Fruit fly (Drosophila melanogaster) whole organism, prepupa: ENCODE data around the gene aln.
A peak's percentile ranks its signal among the peaks of the same experiment; 100 is the strongest.

Source experiments
- Blimp-1 ChIP-seq: fragments of 200-800 bp; sonication (Bioruptor generic); optimal IDR thresholded peaks from 3 replicates; lab custom pipeline; 2017; ENCODE audit warnings: missing biosample characterization, missing genetic modification characterization, mild to moderate bottlenecking, moderate library complexity, missing genetic modification reagents
- CG10631 ChIP-seq: fragments of 200-800 bp; sonication (Bioruptor generic); optimal IDR thresholded peaks from 2 replicates; lab custom pipeline; 2016; ENCODE audit warnings: missing biosample characterization, missing genetic modification characterization
- CG11294 ChIP-seq: fragments of 200-800 bp; sonication (Bioruptor generic); IDR thresholded peaks from 2 replicates; pipeline ENCODE4 v1.3.6; 2022; ENCODE audit warnings: missing biosample characterization, missing genetic modification characterization
- CG11762 ChIP-seq: fragments of 200-800 bp; sonication (Bioruptor generic); optimal IDR thresholded peaks from 3 replicates; lab custom pipeline; 2016; ENCODE audit warnings: missing biosample characterization, missing genetic modification characterization; ENCODE audit not compliant: insufficient read depth
- CG11902 ChIP-seq: fragments of 200-800 bp; sonication (Bioruptor generic); optimal IDR thresholded peaks from 3 replicates; lab custom pipeline; 2016; ENCODE audit warnings: missing biosample characterization, missing genetic modification characterization
- CG15336 ChIP-seq: fragments of 200-800 bp; sonication (Bioruptor generic); IDR thresholded peaks from 2 replicates; pipeline ENCODE4 v1.3.6; 2022; ENCODE audit warnings: missing biosample characterization, missing genetic modification characterization
- CG1621 ChIP-seq: fragments of 200-800 bp; sonication (Bioruptor generic); optimal IDR thresholded peaks from 3 replicates; lab custom pipeline; 2018; ENCODE audit warnings: missing biosample characterization, mild to moderate bottlenecking, missing genetic modification characterization
- CG3032 ChIP-seq: fragments of 200-800 bp; optimal IDR thresholded peaks from 2 replicates; lab custom pipeline; 2019; ENCODE audit warnings: missing biosample characterization, mild to moderate bottlenecking, missing genetic modification characterization, moderate library complexity
- CG32006 ChIP-seq: fragments of 200-800 bp; sonication (Bioruptor generic); optimal IDR thresholded peaks from 3 replicates; lab custom pipeline; 2017; ENCODE audit warnings: missing biosample characterization, mild to moderate bottlenecking, missing genetic modification characterization
- CG3919 ChIP-seq: fragments of 200-800 bp; sonication (Bioruptor generic); optimal IDR thresholded peaks from 3 replicates; lab custom pipeline; 2016; ENCODE audit warnings: missing biosample characterization, missing genetic modification characterization
- CG6163 ChIP-seq: fragments of 200-800 bp; sonication (Bioruptor generic); IDR thresholded peaks from 3 replicates; pipeline ENCODE4 v1.3.6; 2022; ENCODE audit warnings: missing biosample characterization, missing genetic modification characterization
- CG6276 ChIP-seq: fragments of 200-800 bp; sonication (Bioruptor generic); optimal IDR thresholded peaks from 2 replicates; lab custom pipeline; 2017; ENCODE audit warnings: missing biosample characterization, mild to moderate bottlenecking, missing genetic modification characterization
- CG6792 ChIP-seq: fragments of 200-800 bp; sonication (Bioruptor generic); optimal IDR thresholded peaks from 3 replicates; lab custom pipeline; 2016; ENCODE audit warnings: missing biosample characterization, missing genetic modification characterization
- CG6808 ChIP-seq: fragments of 200-800 bp; sonication (Bioruptor generic); optimal IDR thresholded peaks from 3 replicates; lab custom pipeline; 2017; ENCODE audit warnings: missing biosample characterization, missing genetic modification characterization, mild to moderate bottlenecking, moderate library complexity, missing genetic modification reagents
- CG7368 ChIP-seq: fragments of 200-800 bp; sonication (Bioruptor generic); optimal IDR thresholded peaks from 3 replicates; lab custom pipeline; 2016; ENCODE audit warnings: missing biosample characterization, missing genetic modification characterization
- CG8119 ChIP-seq: fragments of 200-800 bp; sonication (Bioruptor generic); IDR thresholded peaks from 3 replicates; pipeline ENCODE4 v1.3.6; 2022; ENCODE audit warnings: missing biosample characterization, missing genetic modification characterization
- CG8319 ChIP-seq: fragments of 200-800 bp; sonication (Bioruptor generic); optimal IDR thresholded peaks from 3 replicates; lab custom pipeline; 2016; ENCODE audit warnings: missing biosample characterization, missing genetic modification characterization
- CG8632 ChIP-seq: fragments of 200-800 bp; sonication (Bioruptor generic); optimal IDR thresholded peaks from 3 replicates; lab custom pipeline; 2016; ENCODE audit warnings: missing biosample characterization, missing genetic modification characterization
- Eip78C ChIP-seq: fragments of 200-800 bp; sonication (Bioruptor generic); peaks from one replicate; lab custom pipeline; 2016; ENCODE audit warnings: missing biosample characterization, missing genetic modification characterization
- Ets21C ChIP-seq: fragments of 200-800 bp; sonication (Bioruptor generic); optimal IDR thresholded peaks from 3 replicates; lab custom pipeline; 2016; ENCODE audit warnings: missing biosample characterization, missing genetic modification characterization
- Gug ChIP-seq: fragments of 200-800 bp; sonication (Bioruptor generic); IDR thresholded peaks from 2 replicates; pipeline ENCODE4 v1.3.6; 2022; ENCODE audit warnings: missing biosample characterization, missing genetic modification characterization
- Hr38 ChIP-seq: sonication (Bioruptor generic); optimal IDR thresholded peaks from 2 replicates; lab custom pipeline; 2016; ENCODE audit warnings: missing biosample characterization, missing genetic modification characterization
- Hr4 ChIP-seq: fragments of 200-800 bp; sonication (Bioruptor generic); optimal IDR thresholded peaks from 3 replicates; lab custom pipeline; 2016; ENCODE audit warnings: missing biosample characterization, missing genetic modification characterization
- Lpt ChIP-seq: fragments of 200-800 bp; sonication (Bioruptor generic); optimal IDR thresholded peaks from 3 replicates; lab custom pipeline; 2016; ENCODE audit warnings: missing biosample characterization, missing genetic modification characterization
- Met ChIP-seq: fragments of 200-800 bp; sonication (Bioruptor generic); optimal IDR thresholded peaks from 3 replicates; lab custom pipeline; 2016; ENCODE audit warnings: missing biosample characterization, missing genetic modification characterization
- OdsH ChIP-seq: fragments of 200-800 bp; sonication (Bioruptor generic); optimal IDR thresholded peaks from 3 replicates; lab custom pipeline; 2016; ENCODE audit warnings: missing biosample characterization, missing genetic modification characterization
- Smox ChIP-seq: fragments of 200-800 bp; sonication (Bioruptor generic); optimal IDR thresholded peaks from 3 replicates; lab custom pipeline; 2016; ENCODE audit warnings: missing biosample characterization, missing genetic modification characterization
- Sox102F ChIP-seq: fragments of 200-800 bp; sonication (Bioruptor generic); optimal IDR thresholded peaks from 2 replicates; lab custom pipeline; 2016; ENCODE audit warnings: missing biosample characterization, mild to moderate bottlenecking, missing genetic modification characterization
- Sox14 ChIP-seq: fragments of 200-800 bp; sonication (Bioruptor generic); optimal IDR thresholded peaks from 3 replicates; lab custom pipeline; 2016; ENCODE audit warnings: missing biosample characterization, missing genetic modification characterization
- Sox15 ChIP-seq: fragments of 200-800 bp; sonication (Bioruptor generic); optimal IDR thresholded peaks from 3 replicates; lab custom pipeline; 2016; ENCODE audit warnings: missing biosample characterization, missing genetic modification characterization
- achi ChIP-seq: fragments of 200-800 bp; sonication (Bioruptor generic); optimal IDR thresholded peaks from 3 replicates; lab custom pipeline; 2016; ENCODE audit warnings: missing biosample characterization, missing genetic modification characterization
- acj6 ChIP-seq: fragments of 200-800 bp; sonication (Bioruptor generic); optimal IDR thresholded peaks from 3 replicates; lab custom pipeline; 2016; ENCODE audit warnings: missing biosample characterization, missing genetic modification characterization
- cyc ChIP-seq: fragments of 200-800 bp; sonication (Bioruptor generic); optimal IDR thresholded peaks from 3 replicates; lab custom pipeline; 2016; ENCODE audit warnings: missing biosample characterization, missing genetic modification characterization
- dac ChIP-seq: fragments of 200-800 bp; sonication (Bioruptor generic); optimal IDR thresholded peaks from 2 replicates; lab custom pipeline; 2017; ENCODE audit warnings: missing biosample characterization, mild to moderate bottlenecking, missing genetic modification characterization
- dsx ChIP-seq: fragments of 200-800 bp; optimal IDR thresholded peaks from 3 replicates; lab custom pipeline; 2019; ENCODE audit warnings: missing biosample characterization, mild to moderate bottlenecking, missing genetic modification characterization, moderate library complexity; ENCODE audit not compliant: poor library complexity, severe bottlenecking
- eg ChIP-seq: fragments of 200-800 bp; sonication (Bioruptor generic); IDR thresholded peaks from 3 replicates; pipeline ENCODE4 v1.3.6; 2022; ENCODE audit warnings: missing biosample characterization, missing genetic modification characterization
- esn ChIP-seq: fragments of 200-800 bp; sonication (Bioruptor generic); optimal IDR thresholded peaks from 2 replicates; lab custom pipeline; 2016; ENCODE audit warnings: missing biosample characterization, mild to moderate bottlenecking, missing genetic modification characterization, moderate library complexity
- fd59A ChIP-seq: fragments of 200-800 bp; sonication (Bioruptor generic); optimal IDR thresholded peaks from 2 replicates; lab custom pipeline; 2017; ENCODE audit warnings: missing biosample characterization, mild to moderate bottlenecking, missing genetic modification characterization, missing genetic modification reagents
- fd85E ChIP-seq: fragments of 200-800 bp; sonication (Bioruptor generic); optimal IDR thresholded peaks from 3 replicates; lab custom pipeline; 2016; ENCODE audit warnings: missing biosample characterization, missing genetic modification characterization
- lz ChIP-seq: fragments of 200-800 bp; sonication (Bioruptor generic); optimal IDR thresholded peaks from 3 replicates; lab custom pipeline; 2016; ENCODE audit warnings: missing biosample characterization, missing genetic modification characterization
- net ChIP-seq: fragments of 200-800 bp; sonication (Bioruptor generic); optimal IDR thresholded peaks from 3 replicates; lab custom pipeline; 2016; ENCODE audit warnings: missing biosample characterization, missing genetic modification characterization
- pdm3 ChIP-seq: fragments of 200-800 bp; sonication (Bioruptor generic); optimal IDR thresholded peaks from 3 replicates; lab custom pipeline; 2016; ENCODE audit warnings: missing biosample characterization, missing genetic modification characterization
- salr ChIP-seq, 2 experiments: fragments of 200-800 bp; sonication (Bioruptor generic); optimal IDR thresholded peaks; 3 replicates each; lab custom pipeline; 2016 to 2018; ENCODE audit warnings: missing biosample characterization in 2 of 2, missing genetic modification characterization in 2 of 2, mild to moderate bottlenecking in 1 of 2
- spab ChIP-seq: fragments of 200-800 bp; sonication (Bioruptor generic); optimal IDR thresholded peaks from 2 replicates; lab custom pipeline; 2017; ENCODE audit warnings: missing biosample characterization, mild to moderate bottlenecking, missing genetic modification characterization, missing genetic modification reagents
- ss ChIP-seq, 2 experiments: fragments of 200-800 bp; sonication (Bioruptor generic); optimal IDR thresholded peaks; 2 replicates in 1 of 2; 3 replicates in 1 of 2; lab custom pipeline; 2017 to 2018; ENCODE audit warnings: mild to moderate bottlenecking in 2 of 2, missing biosample characterization in 2 of 2, missing genetic modification characterization in 2 of 2, moderate library complexity in 1 of 2
- topi ChIP-seq: fragments of 200-800 bp; sonication (Bioruptor generic); optimal IDR thresholded peaks from 3 replicates; lab custom pipeline; 2016; ENCODE audit warnings: missing biosample characterization, missing genetic modification characterization
- vri ChIP-seq: fragments of 200-800 bp; sonication (Bioruptor generic); optimal IDR thresholded peaks from 3 replicates; lab custom pipeline; 2016; ENCODE audit warnings: missing biosample characterization, mild to moderate bottlenecking, missing genetic modification characterization

aln gene

DNA sequence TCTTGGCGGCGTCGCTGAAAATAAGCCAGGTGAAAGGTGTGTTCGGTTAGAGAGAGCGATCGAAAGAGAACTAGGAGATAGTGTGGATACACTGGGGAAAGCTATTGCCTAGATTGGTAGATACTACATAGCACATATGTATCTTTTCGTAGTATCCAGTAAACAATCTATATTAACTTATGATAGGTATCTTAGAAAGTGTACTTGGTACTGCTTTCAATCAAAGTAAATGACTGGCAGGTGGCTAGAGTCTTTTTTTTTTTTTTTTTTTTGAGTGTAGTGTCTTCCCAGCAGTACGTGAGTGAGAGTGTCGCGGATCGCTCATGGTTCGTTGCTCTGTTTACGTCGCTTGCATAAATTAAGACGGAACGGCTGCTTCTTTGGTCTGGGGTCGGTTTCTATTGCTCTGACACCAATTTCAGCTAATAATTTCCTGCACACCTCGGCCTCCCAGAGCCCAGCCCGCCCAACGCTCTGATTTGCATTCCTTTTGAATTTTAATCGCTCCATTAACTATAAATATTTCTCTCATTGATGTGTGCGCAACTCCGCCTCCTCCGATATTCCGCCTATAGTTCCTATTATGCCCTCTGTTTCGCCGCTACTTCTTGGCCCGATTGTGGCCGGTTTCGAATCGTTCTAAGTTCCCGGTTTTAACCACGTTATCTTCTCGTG is 36.0 kb downstream of the aln start (continued):
- TF ChIP-seq ss (GFP tag; optimal IDR thresholded peaks at IDR 0.05; lab: Kevin White, UChicago): no peak
- no peak for TF ChIP-seq Smox
- peak; percentile 60 for TF ChIP-seq Gug (GFP tag; lab: Robert Waterston, UW)
- no peak for TF ChIP-seq net (GFP tag; lab: Kevin White, UChicago)
- peak; percentile 11 for TF ChIP-seq CG10631 (GFP tag; lab: Kevin White, UChicago)
- no peak for TF ChIP-seq salr (GFP tag; optimal IDR thresholded peaks at IDR 0.05; lab: Kevin White, UChicago)
- peak; percentile 74 for TF ChIP-seq eg (GFP tag; lab: Robert Waterston, UW)
- peak; percentile 18 for TF ChIP-seq acj6
- no peak for TF ChIP-seq CG6792 (GFP tag; lab: Kevin White, UChicago)
- TF ChIP-seq Sox102F: no peak
- TF ChIP-seq Ets21C: no peak

DNA sequence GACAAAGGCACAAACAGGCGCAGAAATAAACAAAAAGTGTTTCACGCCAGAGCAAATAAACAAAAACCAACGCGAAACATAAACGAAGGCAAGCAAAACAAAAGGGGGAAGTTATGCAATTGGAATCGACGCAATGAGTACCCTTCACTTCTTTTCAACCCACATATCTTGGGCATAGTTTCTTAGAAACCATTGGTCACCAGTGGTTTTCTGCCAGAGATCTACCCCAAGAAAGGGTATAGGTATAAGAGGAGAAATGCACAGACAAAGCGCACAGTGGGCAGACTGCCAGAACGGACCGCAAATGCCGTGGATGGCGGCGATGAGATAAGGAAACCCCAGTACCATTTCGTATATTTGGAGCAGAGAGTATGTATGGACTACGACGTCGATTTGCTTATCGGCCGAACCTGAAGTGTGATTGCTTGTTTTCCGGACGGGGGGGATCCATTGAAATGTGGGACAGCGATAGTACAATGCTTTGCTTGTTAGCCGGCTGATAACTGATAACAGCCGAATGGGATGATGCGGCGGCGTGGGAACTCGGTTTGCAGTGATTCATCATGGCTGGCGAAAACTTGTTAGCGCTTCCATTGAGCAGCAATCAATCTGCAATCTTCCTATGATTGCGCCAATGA is 37.2 kb downstream of the aln start:
- peak; percentile 56; the same call in 1 of the 2 replicates for TF ChIP-seq CG15336 (GFP tag; lab: Robert Waterston, UW)
- peak; percentile 67 for TF ChIP-seq lz (GFP tag; lab: Kevin White, UChicago)
- TF ChIP-seq CG1621 (tag; lab: Kevin White, UChicago): peak; percentile 13
- TF ChIP-seq Hr38 (GFP tag; lab: Kevin White, UChicago): no peak
- TF ChIP-seq dac (GFP tag; lab: Kevin White, UChicago): no peak
- TF ChIP-seq Sox14: peak; percentile 81
- TF ChIP-seq OdsH (GFP tag; lab: Kevin White, UChicago): peak; percentile 48
- peak; percentile 68 for TF ChIP-seq CG6792 (GFP tag; lab: Kevin White, UChicago)
- peak; percentile 14 for TF ChIP-seq spab (GFP tag; lab: Kevin White, UChicago)
- TF ChIP-seq dsx: peak; percentile 11
- TF ChIP-seq Blimp-1 (GFP tag; lab: Kevin White, UChicago): peak; percentile 1
- TF ChIP-seq Gug (GFP tag; lab: Robert Waterston, UW): peak; percentile 40; the same call in 1 of the 2 replicates
- TF ChIP-seq CG11294 (GFP tag; lab: Robert Waterston, UW): peak; percentile 28; the same call in 1 of the 2 replicates
- peak; percentile 45 for TF ChIP-seq pdm3 (GFP tag; lab: Kevin White, UChicago)
- peak; percentile 43 for TF ChIP-seq CG3032
- TF ChIP-seq vri: peak; percentile 72
- TF ChIP-seq CG8632 (GFP tag; lab: Kevin White, UChicago): peak; percentile 24
- peak; percentile 36 for TF ChIP-seq CG8319 (GFP tag; lab: Kevin White, UChicago)
- TF ChIP-seq net (GFP tag; lab: Kevin White, UChicago): peak; percentile 28
- TF ChIP-seq esn: peak; percentile 70
- TF ChIP-seq CG6808: peak; percentile 15
- no peak for TF ChIP-seq Hr4 (GFP tag; lab: Kevin White, UChicago)
- peak; percentile 71 for TF ChIP-seq cyc
- peak; percentile 4 for TF ChIP-seq CG6276 (GFP tag; lab: Kevin White, UChicago)
- peak; percentile 42 for TF ChIP-seq achi (GFP tag; lab: Kevin White, UChicago)
- TF ChIP-seq CG11762 (GFP tag; lab: Kevin White, UChicago): peak; percentile 29
- peak; percentile 57 for TF ChIP-seq Smox
- TF ChIP-seq Lpt (GFP tag; lab: Kevin White, UChicago): peak; percentile 5
- no peak for TF ChIP-seq fd85E
- TF ChIP-seq Sox15 (GFP tag; lab: Kevin White, UChicago): peak; percentile 0
- TF ChIP-seq fd59A (GFP tag; lab: Kevin White, UChicago): peak; percentile 17
- TF ChIP-seq CG7368 (GFP tag; lab: Kevin White, UChicago): peak; percentile 25
- no peak for TF ChIP-seq Ets21C
- peak; percentile 45 for TF ChIP-seq CG3919 (GFP tag; lab: Kevin White, UChicago)
- TF ChIP-seq Met (GFP tag; lab: Kevin White, UChicago): peak; percentile 69
- peak; percentile 72 for TF ChIP-seq CG6163 (GFP tag; lab: Robert Waterston, UW)
- TF ChIP-seq Eip78C (GFP tag; lab: Kevin White, UChicago): peak; percentile 85
- peak in 1 of 2 experiments; percentile 20 for TF ChIP-seq ss (GFP tag; optimal IDR thresholded peaks at IDR 0.05; lab: Kevin White, UChicago)
- peak; percentile 24 for TF ChIP-seq CG11902 (GFP tag; lab: Kevin White, UChicago)
- TF ChIP-seq CG32006 (GFP tag; lab: Kevin White, UChicago): peak; percentile 43
- peak; percentile 66 for TF ChIP-seq topi
- TF ChIP-seq CG8119 (GFP tag; lab: Robert Waterston, UW): peak; percentile 43; the same call in 1 of the 3 replicates
